Fruit fly (Drosophila melanogaster) whole organism, adult: ENCODE data around the gene Ak3.

Source experiments
- Mnt ChIP-seq: fragments of 200-800 bp; sonication (Bioruptor generic); optimal IDR thresholded peaks from 2 replicates; lab custom pipeline; 2016; ENCODE audit warnings: missing biosample characterization, mild to moderate bottlenecking, missing genetic modification characterization
- kay ChIP-seq: fragments of 200-800 bp; sonication (Bioruptor generic); peaks from one replicate; lab custom pipeline; 2016; ENCODE audit warnings: missing biosample characterization, missing genetic modification characterization, borderline replicate concordance

DNA sequence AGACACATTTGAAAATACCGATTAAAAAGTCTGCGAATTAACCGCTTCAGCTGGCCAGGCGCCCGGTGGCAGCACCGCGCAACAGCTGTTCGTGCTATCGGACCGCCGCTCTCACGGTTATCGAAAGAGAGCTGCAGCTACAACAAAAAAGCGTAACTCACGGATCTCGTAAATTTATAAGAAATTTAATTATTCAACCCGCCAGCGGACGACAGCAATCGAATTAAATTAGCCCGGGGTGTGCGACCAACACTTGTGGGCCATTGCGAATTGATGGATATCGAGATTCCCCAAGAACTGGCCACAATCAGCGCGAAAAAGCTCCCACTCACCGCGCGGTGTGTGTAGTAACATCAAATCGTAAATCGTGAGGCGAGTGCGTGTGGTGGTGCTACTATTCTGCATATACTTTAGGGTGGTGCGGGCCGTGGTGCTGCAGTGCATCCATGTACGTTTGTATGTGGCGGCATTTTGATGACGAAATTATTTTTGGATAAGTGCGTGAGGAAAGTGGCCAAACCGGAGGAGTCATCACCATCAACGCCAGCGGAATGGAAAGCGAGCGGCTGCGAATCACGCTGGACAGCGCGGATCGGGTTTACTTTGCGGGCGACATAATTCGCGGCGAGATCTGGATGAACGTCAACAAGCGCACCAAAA lies 3.8 kb downstream of the Ak3 start, which contains the start of gene Leash:
- TF ChIP-seq kay (GFP tag; lab: Kevin White, UChicago) (no peak), Mnt (GFP tag; lab: Kevin White, UChicago) (peak; percentile 9)
